Worm (Caenorhabditis elegans) whole organism, L1 larva: Measurements from ENCODE around the gene dao-6.

Experiments
- blmp-1 ChIP-seq: fragments of 150-350 bp; optimal IDR thresholded peaks from 2 replicates; lab custom pipeline; 2014; ENCODE audit warnings: missing biosample characterization, missing genetic modification characterization
- elt-2 ChIP-seq: sonication (generic microtip); optimal IDR thresholded peaks from 2 replicates; lab custom pipeline; 2016; ENCODE audit warnings: missing genetic modification characterization, mild to moderate bottlenecking, inconsistent platforms, missing compliant biosample characterization, missing genetic modification reagents
- lin-13 ChIP-seq: fragments of 150-350 bp; optimal IDR thresholded peaks from 2 replicates; lab custom pipeline; 2014; ENCODE audit warnings: missing biosample characterization, missing genetic modification reagents, missing genetic modification characterization
- lin-15B ChIP-seq: fragments of 150-350 bp; sonication (generic microtip); optimal IDR thresholded peaks from 3 replicates; lab custom pipeline; 2014; ENCODE audit warnings: missing biosample characterization, missing genetic modification characterization
- lin-39 ChIP-seq: fragments of 150-350 bp; optimal IDR thresholded peaks from 2 replicates; lab custom pipeline; 2014; ENCODE audit warnings: missing biosample characterization, missing genetic modification reagents, missing genetic modification characterization
- lir-3 ChIP-seq: sonication (generic microtip); optimal IDR thresholded peaks from 2 replicates; lab custom pipeline; 2016; ENCODE audit warnings: mild to moderate bottlenecking, missing genetic modification characterization, moderate library complexity, missing compliant biosample characterization; ENCODE audit not compliant: poor library complexity
- swsn-7 ChIP-seq: sonication (generic microtip); optimal IDR thresholded peaks from 2 replicates; lab custom pipeline; 2016; ENCODE audit warnings: missing genetic modification characterization, missing compliant biosample characterization
- unc-62 ChIP-seq: fragments of 150-350 bp; optimal IDR thresholded peaks from 2 replicates; lab custom pipeline; 2014; ENCODE audit warnings: missing biosample characterization, missing genetic modification reagents, missing genetic modification characterization
- ztf-4 ChIP-seq: fragments of 150-350 bp; optimal IDR thresholded peaks from 2 replicates; lab custom pipeline; 2014; ENCODE audit warnings: missing biosample characterization, missing genetic modification characterization

- no peak for TF ChIP-seq ztf-4
- no peak for TF ChIP-seq lir-3
- no peak for TF ChIP-seq lin-15B (tag; lab: Kevin White, UChicago)
- no peak for TF ChIP-seq elt-2
- TF ChIP-seq lin-39 (tag; lab: Kevin White, UChicago): no peak
- TF ChIP-seq unc-62 (GFP tag; lab: Kevin White, UChicago): no peak
- TF ChIP-seq blmp-1 (tag; lab: Kevin White, UChicago): no peak
- TF ChIP-seq lin-13 (GFP tag; lab: Kevin White, UChicago): no peak
- no peak for TF ChIP-seq swsn-7 (tag; lab: Kevin White, UChicago)
Measured at ce11 chrIII:9760184-9760583, 24.2 kb upstream of the dao-6 start.
